Fruit fly (Drosophila melanogaster): ENCODE measurements around the gene Fur2.

dm6 chrX:16335107-16335642 is 37.7 kb upstream of the Fur2 start:
- TF ChIP-seq psq (optimal IDR thresholded peaks at IDR 0.05) (no peak), EcR (GFP tag; optimal IDR thresholded peaks at IDR 0.05) (no peak), usp (GFP tag; optimal IDR thresholded peaks at IDR 0.05) (no peak), CG8478 (optimal IDR thresholded peaks at IDR 0.05) (no peak), pan (optimal IDR thresholded peaks at IDR 0.05) (no peak)

Measured in whole organism.